Fruit fly (Drosophila melanogaster) whole organism, embryonic: ENCODE results near the gene Nf1.

Experiments used
- CG10267 ChIP-seq: fragments of 200-800 bp; sonication (Bioruptor generic); optimal IDR thresholded peaks from 2 replicates; lab custom pipeline; 2018; ENCODE audit warnings: missing biosample characterization, mild to moderate bottlenecking, missing genetic modification characterization, moderate library complexity
- CG10979 ChIP-seq: fragments of 200-800 bp; sonication (Bioruptor generic); optimal IDR thresholded peaks from 2 replicates; lab custom pipeline; 2018; ENCODE audit warnings: missing biosample characterization, mild to moderate bottlenecking, missing genetic modification characterization, moderate library complexity
- CG11723 ChIP-seq: fragments of 200-800 bp; sonication (Bioruptor generic); optimal IDR thresholded peaks from 2 replicates; lab custom pipeline; 2017; ENCODE audit warnings: missing biosample characterization, mild to moderate bottlenecking, missing genetic modification characterization
- CG13296 ChIP-seq: fragments of 200-800 bp; sonication (Bioruptor generic); optimal IDR thresholded peaks from 3 replicates; lab custom pipeline; 2018; ENCODE audit warnings: missing biosample characterization, mild to moderate bottlenecking, missing genetic modification characterization
- CG13894 ChIP-seq: fragments of 200-800 bp; sonication (Bioruptor generic); optimal IDR thresholded peaks from 3 replicates; lab custom pipeline; 2018; ENCODE audit warnings: missing biosample characterization, mild to moderate bottlenecking, missing genetic modification characterization, moderate library complexity
- CG14050 ChIP-seq: fragments of 200-800 bp; sonication (Bioruptor generic); IDR thresholded peaks from 3 replicates; pipeline ENCODE4 v1.3.6; 2022; ENCODE audit warnings: missing biosample characterization, missing genetic modification characterization
- CG15011 ChIP-seq: fragments of 200-800 bp; sonication (Bioruptor generic); optimal IDR thresholded peaks from 3 replicates; lab custom pipeline; 2018; ENCODE audit warnings: missing biosample characterization, mild to moderate bottlenecking, missing genetic modification characterization
- CG17328 ChIP-seq: fragments of 200-800 bp; sonication (Bioruptor generic); IDR thresholded peaks from 2 replicates; pipeline ENCODE4 v1.3.6; 2022; ENCODE audit warnings: missing biosample characterization, missing genetic modification characterization
- CG18262 ChIP-seq: fragments of 200-800 bp; optimal IDR thresholded peaks from 3 replicates; lab custom pipeline; 2019; ENCODE audit warnings: missing biosample characterization, mild to moderate bottlenecking, missing genetic modification characterization, moderate library complexity
- CG2199 ChIP-seq: fragments of 200-800 bp; sonication (Bioruptor generic); IDR thresholded peaks from 3 replicates; pipeline ENCODE4 v1.3.6; 2022; ENCODE audit warnings: missing biosample characterization, missing genetic modification characterization
- CG3065 ChIP-seq: fragments of 200-800 bp; sonication (Bioruptor generic); optimal IDR thresholded peaks from 2 replicates; lab custom pipeline; 2016; ENCODE audit warnings: missing biosample characterization, missing genetic modification characterization
- CG9609 ChIP-seq: fragments of 200-800 bp; sonication (Bioruptor generic); optimal IDR thresholded peaks from 3 replicates; lab custom pipeline; 2016; ENCODE audit warnings: missing biosample characterization, missing genetic modification characterization
- CG9727 ChIP-seq: fragments of 200-800 bp; sonication (Bioruptor generic); optimal IDR thresholded peaks from 3 replicates; lab custom pipeline; 2017; ENCODE audit warnings: missing biosample characterization, mild to moderate bottlenecking, missing genetic modification characterization
- CoRest ChIP-seq: fragments of 200-800 bp; sonication (Bioruptor generic); optimal IDR thresholded peaks from 3 replicates; lab custom pipeline; 2018; ENCODE audit warnings: missing biosample characterization, mild to moderate bottlenecking, missing genetic modification characterization, moderate library complexity
- D19A ChIP-seq: fragments of 200-800 bp; optimal IDR thresholded peaks from 3 replicates; lab custom pipeline; 2019; ENCODE audit warnings: missing biosample characterization, mild to moderate bottlenecking, missing genetic modification characterization, moderate library complexity
- Drgx ChIP-seq: fragments of 200-800 bp; sonication (Bioruptor generic); IDR thresholded peaks from 2 replicates; pipeline ENCODE4 v1.3.6; 2022; ENCODE audit warnings: missing biosample characterization, missing genetic modification characterization
- HLH3B ChIP-seq: fragments of 200-800 bp; sonication (Bioruptor generic); IDR thresholded peaks from 2 replicates; pipeline ENCODE4 v1.3.6; 2022; ENCODE audit warnings: missing biosample characterization, missing genetic modification characterization
- HmgD ChIP-seq: fragments of 200-800 bp; sonication (Bioruptor generic); optimal IDR thresholded peaks from 3 replicates; lab custom pipeline; 2016; ENCODE audit warnings: missing biosample characterization, missing genetic modification characterization
- Oli ChIP-seq: fragments of 200-800 bp; sonication (Bioruptor generic); optimal IDR thresholded peaks from 2 replicates; lab custom pipeline; 2018; ENCODE audit warnings: missing biosample characterization, mild to moderate bottlenecking, missing genetic modification characterization, moderate library complexity
- PHDP ChIP-seq: fragments of 200-800 bp; sonication (Bioruptor generic); optimal IDR thresholded peaks from 3 replicates; lab custom pipeline; 2018; ENCODE audit warnings: missing biosample characterization, mild to moderate bottlenecking, missing genetic modification characterization, moderate library complexity
- Six4 ChIP-seq: fragments of 200-800 bp; sonication (Bioruptor generic); optimal IDR thresholded peaks from 2 replicates; lab custom pipeline; 2016; ENCODE audit warnings: missing biosample characterization, missing genetic modification characterization
- Sry-β ChIP-seq: fragments of 200-800 bp; sonication (Bioruptor generic); optimal IDR thresholded peaks from 2 replicates; lab custom pipeline; 2018; ENCODE audit warnings: missing biosample characterization, mild to moderate bottlenecking, missing genetic modification characterization, moderate library complexity
- abd-A ChIP-seq: fragments of 200-800 bp; sonication (Bioruptor generic); optimal IDR thresholded peaks from 3 replicates; lab custom pipeline; 2019; ENCODE audit warnings: missing biosample characterization, mild to moderate bottlenecking, missing genetic modification characterization, moderate library complexity
- ap ChIP-seq: fragments of 200-800 bp; sonication (Bioruptor generic); IDR thresholded peaks from 2 replicates; pipeline ENCODE4 v1.3.6; 2022; ENCODE audit warnings: missing biosample characterization, missing genetic modification characterization
- bab2 ChIP-seq: fragments of 200-800 bp; sonication (Bioruptor generic); optimal IDR thresholded peaks from 2 replicates; lab custom pipeline; 2016; ENCODE audit warnings: missing biosample characterization, missing genetic modification characterization
- bcd ChIP-seq: fragments of 200-800 bp; sonication (Bioruptor generic); optimal IDR thresholded peaks from 2 replicates; lab custom pipeline; 2017; ENCODE audit warnings: missing biosample characterization, mild to moderate bottlenecking, missing genetic modification characterization
- cg ChIP-seq: fragments of 200-800 bp; sonication (Bioruptor generic); optimal IDR thresholded peaks from 3 replicates; lab custom pipeline; 2019; ENCODE audit warnings: missing biosample characterization, mild to moderate bottlenecking, missing genetic modification characterization, moderate library complexity
- chif ChIP-seq, 2 experiments: fragments of 200-800 bp; sonication (Bioruptor generic); optimal IDR thresholded peaks; 3 replicates each; lab custom pipeline; 2016; ENCODE audit warnings: missing biosample characterization in 2 of 2, missing genetic modification characterization in 2 of 2
- dm ChIP-seq: fragments of 200-800 bp; sonication (Bioruptor generic); optimal IDR thresholded peaks from 3 replicates; lab custom pipeline; 2016; ENCODE audit warnings: missing biosample characterization, missing genetic modification characterization
- dpn ChIP-seq, 2 experiments: fragments of 200-800 bp; sonication (Bioruptor generic); optimal IDR thresholded peaks; 3 replicates each; lab custom pipeline; 2016; ENCODE audit warnings: missing biosample characterization in 2 of 2, missing genetic modification characterization in 2 of 2
- dysf ChIP-seq: fragments of 200-800 bp; sonication (Bioruptor generic); IDR thresholded peaks from 3 replicates; pipeline ENCODE4 v1.3.6; 2022; ENCODE audit warnings: missing biosample characterization, missing genetic modification characterization
- fd102C ChIP-seq: fragments of 200-800 bp; sonication (Bioruptor generic); optimal IDR thresholded peaks from 2 replicates; lab custom pipeline; 2018; ENCODE audit warnings: missing biosample characterization, mild to moderate bottlenecking, missing genetic modification characterization, moderate library complexity
- fu2 ChIP-seq: fragments of 200-800 bp; sonication (Bioruptor generic); optimal IDR thresholded peaks from 2 replicates; lab custom pipeline; 2016; ENCODE audit warnings: missing biosample characterization, missing genetic modification characterization
- grau ChIP-seq: fragments of 200-800 bp; optimal IDR thresholded peaks from 3 replicates; lab custom pipeline; 2019; ENCODE audit warnings: missing biosample characterization, mild to moderate bottlenecking, missing genetic modification characterization, moderate library complexity
- hth ChIP-seq: fragments of >200 bp; optimal IDR thresholded peaks from 2 replicates; lab custom pipeline; 2017; ENCODE audit warnings: inconsistent platforms
- lmd ChIP-seq: fragments of 200-800 bp; sonication (Bioruptor generic); IDR thresholded peaks from 2 replicates; pipeline ENCODE4 v1.3.6; 2022; ENCODE audit warnings: missing biosample characterization, missing genetic modification characterization
- mirr ChIP-seq: fragments of 200-800 bp; sonication (Bioruptor generic); optimal IDR thresholded peaks from 3 replicates; lab custom pipeline; 2018; ENCODE audit warnings: missing biosample characterization, mild to moderate bottlenecking, missing genetic modification characterization
- odd ChIP-seq: fragments of 200-800 bp; sonication (Bioruptor generic); optimal IDR thresholded peaks from 2 replicates; lab custom pipeline; 2017; ENCODE audit warnings: missing biosample characterization, mild to moderate bottlenecking, missing genetic modification characterization
- pros ChIP-seq: fragments of 200-800 bp; sonication (Bioruptor generic); optimal IDR thresholded peaks from 3 replicates; lab custom pipeline; 2019; ENCODE audit warnings: missing biosample characterization, mild to moderate bottlenecking, missing genetic modification characterization, moderate library complexity
- rib ChIP-seq: fragments of 200-800 bp; sonication (Bioruptor generic); IDR thresholded peaks from 2 replicates; pipeline ENCODE4 v1.3.6; 2022; ENCODE audit warnings: missing biosample characterization, missing genetic modification characterization
- run ChIP-seq: fragments of 200-800 bp; sonication (Bioruptor generic); optimal IDR thresholded peaks from 3 replicates; lab custom pipeline; 2018; ENCODE audit warnings: missing biosample characterization, mild to moderate bottlenecking, missing genetic modification characterization
- scrt ChIP-seq: fragments of 200-800 bp; sonication (Bioruptor generic); optimal IDR thresholded peaks from 2 replicates; lab custom pipeline; 2018; ENCODE audit warnings: missing biosample characterization, mild to moderate bottlenecking, missing genetic modification characterization, moderate library complexity
- wdn ChIP-seq: fragments of 200-800 bp; sonication (Bioruptor generic); IDR thresholded peaks from 2 replicates; pipeline ENCODE4 v1.3.6; 2022; ENCODE audit warnings: missing biosample characterization, missing genetic modification characterization

The Nf1 gene

dm6 chr3R:26017771-26018731 is 35.2 kb downstream of the Nf1 start (continued):
- peak; percentile 74 for TF ChIP-seq CG11723 (GFP tag; lab: Kevin White, UChicago)

dm6 chr3R:26019232-26019631 is 36.4 kb downstream of the Nf1 start:
- TF ChIP-seq CG2199 (GFP tag; lab: Robert Waterston, UW) = no peak
- TF ChIP-seq scrt (GFP tag; lab: Kevin White, UChicago) = no peak
- no peak for TF ChIP-seq Six4 (GFP tag; lab: Kevin White, UChicago)
- peak; percentile 26 for TF ChIP-seq D19A (tag; lab: Kevin White, UChicago)
- peak; percentile 90 for TF ChIP-seq Drgx (GFP tag; lab: Robert Waterston, UW)
- no peak for TF ChIP-seq rib (GFP tag; lab: Robert Waterston, UW)
- TF ChIP-seq CoRest (tag; lab: Kevin White, UChicago) = no peak
- no peak for TF ChIP-seq hth
- no peak for TF ChIP-seq dysf
- no peak for TF ChIP-seq abd-A
- TF ChIP-seq odd (GFP tag; lab: Kevin White, UChicago) = no peak
- no peak for TF ChIP-seq CG9609 (GFP tag; lab: Kevin White, UChicago)

- TF ChIP-seq CG10979 (peak; percentile 84), chif (GFP tag; optimal IDR thresholded peaks at IDR 0.05; lab: Kevin White, UChicago) (peak; percentile 30 to 48), fd102C (GFP tag; lab: Kevin White, UChicago) (no peak), mirr (GFP tag; lab: Kevin White, UChicago) (peak; percentile 33), CG13894 (tag; lab: Kevin White, UChicago) (peak; percentile 16), fu2 (GFP tag; lab: Kevin White, UChicago) (no peak), ap (GFP tag; lab: Robert Waterston, UW) (0 out of 2 replicates have a peak, but pooled peaks have one; percentile 33), wdn (GFP tag; lab: Robert Waterston, UW) (no peak), CG9727 (GFP tag; lab: Kevin White, UChicago) (peak; percentile 63), CG13296 (GFP tag; lab: Kevin White, UChicago) (peak; percentile 43), CG15011 (peak; percentile 36), dpn (GFP tag; optimal IDR thresholded peaks at IDR 0.05; lab: Kevin White, UChicago) (peak in 1 of 2 experiments; percentile 23), CG17328 (GFP tag; lab: Robert Waterston, UW) (peak; percentile 33), PHDP (tag; lab: Kevin White, UChicago) (peak; percentile 79), bcd (GFP tag; lab: Kevin White, UChicago) (peak; percentile 64), CG3065 (GFP tag; lab: Kevin White, UChicago) (peak; percentile 28), Oli (tag; lab: Kevin White, UChicago) (peak; percentile 80), CG14050 (GFP tag; lab: Robert Waterston, UW) (peak; percentile 39; the same call in 2 of the 3 replicates), CG10267 (tag; lab: Kevin White, UChicago) (peak; percentile 67), Sry-β (peak; percentile 11), CG18262 (peak; percentile 73), grau (tag; lab: Kevin White, UChicago) (peak; percentile 62), pros (peak; percentile 91), dm (GFP tag; lab: Kevin White, UChicago) (no peak), run (tag; lab: Kevin White, UChicago) (peak; percentile 63), bab2 (GFP tag; lab: Kevin White, UChicago) (peak; percentile 12), cg (GFP tag; lab: Kevin White, UChicago) (peak; percentile 85), HmgD (no peak), lmd (GFP tag; lab: Robert Waterston, UW) (peak; percentile 63), HLH3B (GFP tag; lab: Robert Waterston, UW) (peak; percentile 31; the same call in 1 of the 2 replicates)
Measured at dm6 chr3R:26020244-26021171, 37.7 kb downstream of the Nf1 start.
